Fruit fly (Drosophila melanogaster) whole organism, embryonic: ENCODE results near the gene Rab9Db.

Experiments
- ATbp ChIP-seq: fragments of 200-800 bp; sonication (Bioruptor generic); optimal IDR thresholded peaks from 2 replicates; lab custom pipeline; 2017; ENCODE audit warnings: missing biosample characterization, mild to moderate bottlenecking, missing genetic modification characterization, missing genetic modification reagents
- Aef1 ChIP-seq: fragments of 200-800 bp; sonication (Bioruptor generic); IDR thresholded peaks from 3 replicates; pipeline ENCODE4 v1.3.6; 2022; ENCODE audit warnings: missing biosample characterization, missing genetic modification characterization
- CG10431 ChIP-seq: fragments of 200-800 bp; sonication (Bioruptor generic); optimal IDR thresholded peaks from 3 replicates; lab custom pipeline; 2018; ENCODE audit warnings: missing biosample characterization, mild to moderate bottlenecking, missing genetic modification characterization
- CG11560 ChIP-seq: fragments of 200-800 bp; sonication (Bioruptor generic); IDR thresholded peaks from 3 replicates; pipeline ENCODE4 v1.3.6; 2022; ENCODE audit warnings: missing biosample characterization, missing genetic modification characterization
- CG12104 ChIP-seq: fragments of 200-800 bp; sonication (Bioruptor generic); optimal IDR thresholded peaks from 3 replicates; lab custom pipeline; 2016; ENCODE audit warnings: missing biosample characterization, missing genetic modification characterization
- CG12155 ChIP-seq: fragments of 200-800 bp; sonication (Bioruptor generic); optimal IDR thresholded peaks from 3 replicates; lab custom pipeline; 2016; ENCODE audit warnings: missing biosample characterization, missing genetic modification characterization
- CG14667 ChIP-seq: fragments of 200-800 bp; sonication (Bioruptor generic); IDR thresholded peaks from 2 replicates; pipeline ENCODE4 v1.3.6; 2022; ENCODE audit warnings: missing biosample characterization, missing genetic modification characterization
- CG1529 ChIP-seq: fragments of 200-800 bp; sonication (Bioruptor generic); optimal IDR thresholded peaks from 3 replicates; lab custom pipeline; 2018; ENCODE audit warnings: missing biosample characterization, missing genetic modification characterization
- CG17328 ChIP-seq: fragments of 200-800 bp; sonication (Bioruptor generic); IDR thresholded peaks from 2 replicates; pipeline ENCODE4 v1.3.6; 2022; ENCODE audit warnings: missing biosample characterization, missing genetic modification characterization
- CG18262 ChIP-seq: fragments of 200-800 bp; optimal IDR thresholded peaks from 3 replicates; lab custom pipeline; 2019; ENCODE audit warnings: missing biosample characterization, mild to moderate bottlenecking, missing genetic modification characterization, moderate library complexity
- CG1832 ChIP-seq: fragments of 200-800 bp; sonication (Bioruptor generic); optimal IDR thresholded peaks from 2 replicates; lab custom pipeline; 2017; ENCODE audit warnings: missing biosample characterization, mild to moderate bottlenecking, missing genetic modification characterization, inconsistent platforms
- CG2116 ChIP-seq: fragments of 200-800 bp; sonication (Bioruptor generic); optimal IDR thresholded peaks from 3 replicates; lab custom pipeline; 2018; ENCODE audit warnings: missing biosample characterization, mild to moderate bottlenecking, missing genetic modification characterization
- CG31224 ChIP-seq: fragments of 200-800 bp; sonication (Bioruptor generic); IDR thresholded peaks from 2 replicates; pipeline ENCODE4 v1.3.6; 2022; ENCODE audit warnings: missing biosample characterization, missing genetic modification characterization
- CG32767 ChIP-seq: fragments of 200-800 bp; sonication (Bioruptor generic); IDR thresholded peaks from 2 replicates; pipeline ENCODE4 v1.3.6; 2022; ENCODE audit warnings: missing biosample characterization, missing genetic modification characterization
- CG3726 ChIP-seq: fragments of 200-800 bp; sonication (Bioruptor generic); IDR thresholded peaks from 3 replicates; pipeline ENCODE4, ENCODE4 v1.3.6; 2022; ENCODE audit warnings: missing biosample characterization, missing genetic modification characterization
- CG4404 ChIP-seq: fragments of 200-800 bp; sonication (Bioruptor generic); IDR thresholded peaks from 2 replicates; pipeline ENCODE4 v1.3.6; 2022; ENCODE audit warnings: missing biosample characterization, missing genetic modification characterization
- CG5953 ChIP-seq: fragments of 200-800 bp; sonication (Bioruptor generic); IDR thresholded peaks from 2 replicates; pipeline ENCODE4 v1.3.6; 2022; ENCODE audit warnings: missing biosample characterization, missing genetic modification characterization
- CG9817 ChIP-seq: fragments of 200-800 bp; sonication (Bioruptor generic); optimal IDR thresholded peaks from 2 replicates; lab custom pipeline; 2018; ENCODE audit warnings: missing biosample characterization, mild to moderate bottlenecking, missing genetic modification characterization, moderate library complexity
- CTCF ChIP-seq: fragments of 200-800 bp; sonication (Bioruptor generic); optimal IDR thresholded peaks from 2 replicates; lab custom pipeline; 2017; ENCODE audit warnings: missing biosample characterization, mild to moderate bottlenecking, missing genetic modification characterization, moderate library complexity
- CoRest ChIP-seq: fragments of 200-800 bp; sonication (Bioruptor generic); optimal IDR thresholded peaks from 3 replicates; lab custom pipeline; 2018; ENCODE audit warnings: missing biosample characterization, mild to moderate bottlenecking, missing genetic modification characterization, moderate library complexity
- Deaf1 ChIP-seq: fragments of 200-800 bp; optimal IDR thresholded peaks from 3 replicates; lab custom pipeline; 2019; ENCODE audit warnings: missing biosample characterization, mild to moderate bottlenecking, missing genetic modification characterization, moderate library complexity
- Drgx ChIP-seq: fragments of 200-800 bp; sonication (Bioruptor generic); IDR thresholded peaks from 2 replicates; pipeline ENCODE4 v1.3.6; 2022; ENCODE audit warnings: missing biosample characterization, missing genetic modification characterization
- Ets65A ChIP-seq: fragments of 200-800 bp; sonication (Bioruptor generic); peaks from one replicate; lab custom pipeline; 2016; ENCODE audit warnings: missing biosample characterization, missing genetic modification characterization
- HHEX ChIP-seq: fragments of 200-800 bp; sonication (Bioruptor generic); optimal IDR thresholded peaks from 3 replicates; lab custom pipeline; 2017; ENCODE audit warnings: missing biosample characterization, mild to moderate bottlenecking, missing genetic modification characterization, missing genetic modification reagents
- Hey ChIP-seq: fragments of 200-800 bp; sonication (Bioruptor generic); optimal IDR thresholded peaks from 3 replicates; lab custom pipeline; 2018; ENCODE audit warnings: missing biosample characterization, mild to moderate bottlenecking, missing genetic modification characterization
- Hr39 ChIP-seq: fragments of >200 bp; optimal IDR thresholded peaks from 2 replicates; lab custom pipeline; 2017
- Med ChIP-seq: fragments of 200-800 bp; sonication (Bioruptor generic); peaks from one replicate; lab custom pipeline; 2016; ENCODE audit warnings: missing biosample characterization, missing genetic modification characterization, mild to moderate bottlenecking, inconsistent platforms, moderate library complexity
- Nf-YC ChIP-seq: fragments of 200-800 bp; optimal IDR thresholded peaks from 3 replicates; lab custom pipeline; 2019; ENCODE audit warnings: missing biosample characterization, mild to moderate bottlenecking, missing genetic modification characterization, moderate library complexity
- Opbp ChIP-seq: fragments of 200-800 bp; sonication (Bioruptor generic); IDR thresholded peaks from 3 replicates; pipeline ENCODE4 v1.3.6; 2022; ENCODE audit warnings: missing biosample characterization, missing genetic modification characterization; ENCODE audit not compliant: partially characterized antibody
- Rfx ChIP-seq: fragments of 200-800 bp; sonication (Bioruptor generic); IDR thresholded peaks from 2 replicates; pipeline ENCODE4 v1.3.6; 2022; ENCODE audit warnings: missing biosample characterization, missing genetic modification characterization
- Scr ChIP-seq: fragments of 200-800 bp; sonication (Bioruptor generic); IDR thresholded peaks from 2 replicates; pipeline ENCODE4 v1.3.6; 2022; ENCODE audit warnings: missing biosample characterization, missing genetic modification characterization; ENCODE audit not compliant: partially characterized antibody
- Trl ChIP-seq, 3 experiments: fragments of >200 bp in 2 of 3; fragments of 200-800 bp in 1 of 3; sonication (Bioruptor generic) in 1 of 3; optimal IDR thresholded peaks; 2 replicates in 1 of 3; 3 replicates in 2 of 3; lab custom pipeline; 2016 to 2017; ENCODE audit warnings: missing biosample characterization in 1 of 3, missing genetic modification characterization in 1 of 3
- ato ChIP-seq: fragments of 200-800 bp; sonication (Bioruptor generic); IDR thresholded peaks from 2 replicates; pipeline ENCODE4 v1.3.6; 2022; ENCODE audit warnings: missing biosample characterization, missing genetic modification characterization; ENCODE audit not compliant: partially characterized antibody
- bab2 ChIP-seq: fragments of 200-800 bp; sonication (Bioruptor generic); optimal IDR thresholded peaks from 2 replicates; lab custom pipeline; 2016; ENCODE audit warnings: missing biosample characterization, missing genetic modification characterization
- bbx ChIP-seq: fragments of 200-800 bp; sonication (Bioruptor generic); IDR thresholded peaks from 2 replicates; pipeline ENCODE4 v1.3.6; 2022; ENCODE audit warnings: missing biosample characterization, missing genetic modification characterization; ENCODE audit not compliant: partially characterized antibody
- bcd ChIP-seq: fragments of 200-800 bp; sonication (Bioruptor generic); optimal IDR thresholded peaks from 2 replicates; lab custom pipeline; 2017; ENCODE audit warnings: missing biosample characterization, mild to moderate bottlenecking, missing genetic modification characterization
- bigmax ChIP-seq: fragments of 200-800 bp; sonication (Bioruptor generic); optimal IDR thresholded peaks from 2 replicates; lab custom pipeline; 2018; ENCODE audit warnings: missing biosample characterization, mild to moderate bottlenecking, missing genetic modification characterization
- crp ChIP-seq, 2 experiments: fragments of 200-800 bp; sonication (Bioruptor generic); optimal IDR thresholded peaks; 2 replicates in 1 of 2; 3 replicates in 1 of 2; lab custom pipeline; 2017; ENCODE audit warnings: missing biosample characterization in 2 of 2, missing genetic modification characterization in 2 of 2, mild to moderate bottlenecking in 1 of 2, moderate library complexity in 1 of 2
- ewg ChIP-seq: fragments of 200-800 bp; sonication (Bioruptor generic); optimal IDR thresholded peaks from 3 replicates; lab custom pipeline; 2017; ENCODE audit warnings: mild to moderate bottlenecking, missing biosample characterization, missing genetic modification reagents, missing genetic modification characterization
- grau ChIP-seq: fragments of 200-800 bp; optimal IDR thresholded peaks from 3 replicates; lab custom pipeline; 2019; ENCODE audit warnings: missing biosample characterization, mild to moderate bottlenecking, missing genetic modification characterization, moderate library complexity
- onecut ChIP-seq: fragments of 200-800 bp; sonication (Bioruptor generic); IDR thresholded peaks from 2 replicates; pipeline ENCODE4 v1.3.6; 2022; ENCODE audit warnings: missing biosample characterization, missing genetic modification characterization
- pzg ChIP-seq: fragments of 200-800 bp; sonication (Bioruptor generic); optimal IDR thresholded peaks from 3 replicates; lab custom pipeline; 2018; ENCODE audit warnings: missing biosample characterization, mild to moderate bottlenecking, missing genetic modification characterization, moderate library complexity
- rib ChIP-seq: fragments of 200-800 bp; sonication (Bioruptor generic); IDR thresholded peaks from 2 replicates; pipeline ENCODE4 v1.3.6; 2022; ENCODE audit warnings: missing biosample characterization, missing genetic modification characterization
- ro ChIP-seq: fragments of 200-800 bp; sonication (Bioruptor generic); IDR thresholded peaks from 2 replicates; pipeline ENCODE4 v1.3.6; 2022; ENCODE audit warnings: missing biosample characterization, missing genetic modification characterization
- seq ChIP-seq: fragments of 200-800 bp; sonication (Bioruptor generic); IDR thresholded peaks from 2 replicates; pipeline ENCODE4 v1.3.6; 2022; ENCODE audit warnings: missing biosample characterization, missing genetic modification characterization
- sob ChIP-seq: fragments of 200-800 bp; sonication (Bioruptor generic); IDR thresholded peaks from 2 replicates; pipeline ENCODE4 v1.3.6; 2022; ENCODE audit warnings: missing biosample characterization, missing genetic modification characterization
- tap ChIP-seq: fragments of 200-800 bp; optimal IDR thresholded peaks from 3 replicates; lab custom pipeline; 2019; ENCODE audit warnings: missing biosample characterization, mild to moderate bottlenecking, missing genetic modification characterization, moderate library complexity
- trem ChIP-seq: fragments of 200-800 bp; optimal IDR thresholded peaks from 3 replicates; lab custom pipeline; 2019; ENCODE audit warnings: missing biosample characterization, mild to moderate bottlenecking, missing genetic modification characterization, moderate library complexity
- tx ChIP-seq: fragments of 200-800 bp; sonication (Bioruptor generic); optimal IDR thresholded peaks from 2 replicates; lab custom pipeline; 2016; ENCODE audit warnings: missing biosample characterization, missing genetic modification characterization
- yki ChIP-seq: fragments of >200 bp; optimal IDR thresholded peaks from 3 replicates; lab custom pipeline; 2018
- zf30C ChIP-seq: fragments of 200-800 bp; sonication (Bioruptor generic); optimal IDR thresholded peaks from 3 replicates; lab custom pipeline; 2018; ENCODE audit warnings: missing biosample characterization, mild to moderate bottlenecking, missing genetic modification characterization

Gene Rab9Db

DNA sequence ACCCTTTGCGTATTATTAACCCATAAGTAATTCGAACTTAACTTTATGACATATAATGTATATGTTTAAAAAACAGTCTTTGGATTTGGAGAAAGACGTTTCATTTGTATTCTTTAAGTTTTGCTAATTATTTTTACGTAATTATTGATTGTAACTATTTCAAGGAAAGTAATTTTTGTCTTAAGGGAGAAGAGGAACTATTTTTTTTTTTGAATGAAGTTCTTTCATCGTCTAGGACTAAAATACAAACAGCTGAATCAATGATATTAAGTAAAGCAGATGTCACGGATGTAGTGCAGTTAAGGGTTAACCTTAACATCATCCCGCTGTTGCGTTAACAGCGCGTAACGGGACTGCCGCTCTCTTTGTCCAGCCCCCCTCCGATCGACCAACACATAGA lies 5.8 kb upstream of the Rab9Db start (continued):
- TF ChIP-seq yki = no peak
- no peak for TF ChIP-seq CG4404 (GFP tag; lab: Robert Waterston, UW)
- TF ChIP-seq CG1529 = no peak
- TF ChIP-seq Hr39 (lab: Kevin White, UChicago) = no peak
- TF ChIP-seq Rfx (GFP tag; lab: Robert Waterston, UW) = 0 out of 2 replicates have a peak, but pooled peaks have one; percentile 14
- TF ChIP-seq Drgx = no peak
- peak; percentile 11 for TF ChIP-seq CG9817 (tag; lab: Kevin White, UChicago)
- TF ChIP-seq Hey (tag; lab: Kevin White, UChicago) = no peak
- no peak for TF ChIP-seq tx
- no peak for TF ChIP-seq bbx
- TF ChIP-seq HHEX (GFP tag; lab: Kevin White, UChicago) = peak; percentile 33
- no peak for TF ChIP-seq ato (GFP tag; lab: Robert Waterston, UW)
- TF ChIP-seq CG12155 (GFP tag; lab: Kevin White, UChicago) = peak; percentile 13
- TF ChIP-seq CG14667 (GFP tag; lab: Robert Waterston, UW) = no peak
- TF ChIP-seq CG31224 (GFP tag; lab: Robert Waterston, UW) = 0 out of 2 replicates have a peak, but pooled peaks have one; percentile 10
- peak; percentile 14 for TF ChIP-seq CG12104 (GFP tag; lab: Kevin White, UChicago)
- TF ChIP-seq CG17328 (GFP tag; lab: Robert Waterston, UW) = 0 out of 2 replicates have a peak, but pooled peaks have one; percentile 35
- TF ChIP-seq grau (tag; lab: Kevin White, UChicago) = peak; percentile 59
- peak; percentile 49 for TF ChIP-seq CoRest (tag; lab: Kevin White, UChicago)
- no peak for TF ChIP-seq CG10431 (GFP tag; lab: Kevin White, UChicago)

DNA sequence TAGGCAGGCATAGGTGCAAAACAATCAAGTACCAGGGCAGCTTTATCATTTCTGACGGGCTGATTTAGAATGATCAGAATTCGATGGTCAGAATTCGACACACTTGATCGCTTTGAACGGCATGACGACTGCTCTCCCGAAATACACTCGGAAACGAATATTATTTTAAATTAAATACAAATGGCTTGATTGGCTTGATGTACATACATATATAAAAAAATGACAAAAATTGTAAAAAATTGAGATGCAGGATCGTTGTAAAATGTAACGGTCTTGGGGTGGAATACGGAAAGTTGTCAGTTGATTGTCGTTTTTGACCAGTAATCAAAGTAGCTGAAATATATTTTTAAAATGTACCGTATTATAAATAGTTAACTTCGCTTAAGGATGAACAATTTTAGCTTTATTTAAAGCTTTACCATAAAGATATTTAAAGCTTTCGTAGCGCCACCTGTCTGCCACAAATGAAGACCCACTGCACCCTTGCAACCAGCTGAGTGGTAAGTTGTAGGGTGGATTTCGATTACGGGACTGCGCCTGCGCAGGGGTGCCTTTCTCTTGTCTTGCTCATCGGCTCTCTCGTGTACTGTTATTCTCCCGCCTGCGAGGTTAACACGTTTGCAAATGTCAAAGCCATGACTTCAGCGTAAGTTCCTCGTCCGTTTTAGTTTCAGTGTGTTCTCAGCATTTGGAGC lies 4.2 kb upstream of the Rab9Db start, which contains the start of the genes CG9806 and X11Lbeta:
CG9806 (minus strand) TSS at position 51 of the 695 bp plus-strand sequence.
X11Lbeta (plus strand) TSS at position 676 of the 695 bp plus-strand sequence.
- TF ChIP-seq sob (GFP tag; lab: Robert Waterston, UW) (no peak), rib (GFP tag; lab: Robert Waterston, UW) (no peak), onecut (GFP tag; lab: Robert Waterston, UW) (no peak), seq (GFP tag; lab: Robert Waterston, UW) (peak; percentile 64; the same call in 1 of the 2 replicates), pzg (GFP tag; lab: Kevin White, UChicago) (peak; percentile 14), ro (no peak), CG11560 (tag; lab: Robert Waterston, UW) (no peak), CTCF (peak; percentile 88), ATbp (no peak), trem (tag; lab: Kevin White, UChicago) (no peak), bigmax (no peak), Scr (GFP tag; lab: Robert Waterston, UW) (no peak), Deaf1 (tag; lab: Kevin White, UChicago) (peak; percentile 3), bcd (GFP tag; lab: Kevin White, UChicago) (no peak), CG32767 (GFP tag; lab: Robert Waterston, UW) (no peak), CG3726 (no peak), CG1832 (GFP tag; lab: Kevin White, UChicago) (no peak), ewg (GFP tag; lab: Kevin White, UChicago) (peak; percentile 93), zf30C (GFP tag; lab: Kevin White, UChicago) (peak; percentile 0), tap (tag; lab: Kevin White, UChicago) (no peak), Ets65A (GFP tag; lab: Kevin White, UChicago) (peak; percentile 27), CG2116 (GFP tag; lab: Kevin White, UChicago) (peak; percentile 26), Aef1 (no peak), Opbp (GFP tag; lab: Robert Waterston, UW) (no peak), Trl (optimal IDR thresholded peaks at IDR 0.05; lab: Kevin White, UChicago) (peak; percentile 26 to 39), Trl (GFP tag; optimal IDR thresholded peaks at IDR 0.05; lab: Kevin White, UChicago) (no peak), crp (GFP tag; optimal IDR thresholded peaks at IDR 0.05; lab: Kevin White, UChicago) (peak in 1 of 2 experiments; percentile 54), Nf-YC (no peak), CG5953 (GFP tag; lab: Robert Waterston, UW) (no peak), CG18262 (no peak), bab2 (GFP tag; lab: Kevin White, UChicago) (no peak), Med (GFP tag; lab: Kevin White, UChicago) (peak; percentile 31)
